Fruit fly (Drosophila melanogaster): ENCODE measurements around the gene Tsp66E.

Gene Tsp66E

dm6 chr3L:8925679-8926078, 13.4 kb downstream of the Tsp66E start (continued):
- TF ChIP-seq ind (GFP tag; optimal IDR thresholded peaks at IDR 0.05), result no peak
- TF ChIP-seq mld (GFP tag; IDR thresholded peaks at IDR 0.05; ENCODE audit: partially characterized antibody), result no peak
- TF ChIP-seq CG8290 (GFP tag; optimal IDR thresholded peaks at IDR 0.05), result peak; percentile 12
- TF ChIP-seq CG8290 (tag; optimal IDR thresholded peaks at IDR 0.05), result peak in 1 of 2 experiments; percentile 1
- TF ChIP-seq Bgb (GFP tag; IDR thresholded peaks at IDR 0.05; ENCODE audit: partially characterized antibody), result no peak
- no peak for TF ChIP-seq CG6272 (GFP tag; IDR thresholded peaks at IDR 0.05)
- no peak for TF ChIP-seq CG1792 (GFP tag; optimal IDR thresholded peaks at IDR 0.05)
- TF ChIP-seq Hsf (GFP tag; optimal IDR thresholded peaks at IDR 0.05), result no peak
- peak; percentile 63 for TF ChIP-seq odd (GFP tag; optimal IDR thresholded peaks at IDR 0.05)
- no peak for TF ChIP-seq Hey (tag; optimal IDR thresholded peaks at IDR 0.05)
- TF ChIP-seq CG17361 (GFP tag; IDR thresholded peaks at IDR 0.05), result no peak
- TF ChIP-seq CkIIα-i1 (GFP tag; IDR thresholded peaks at IDR 0.05), result no peak
- no peak for TF ChIP-seq dimm (GFP tag; IDR thresholded peaks at IDR 0.05)
- no peak for TF ChIP-seq NfI (GFP tag; optimal IDR thresholded peaks at IDR 0.05)
- peak; percentile 36 for TF ChIP-seq unpg (GFP tag; optimal IDR thresholded peaks at IDR 0.05)
- TF ChIP-seq en (GFP tag; optimal IDR thresholded peaks at IDR 0.05), result no peak
- TF ChIP-seq Hr39 (optimal IDR thresholded peaks at IDR 0.05), result no peak
- TF ChIP-seq CG5953 (GFP tag; IDR thresholded peaks at IDR 0.05), result 0 out of 2 replicates have a peak, but pooled peaks have one; percentile 25
- TF ChIP-seq twi (tag; optimal IDR thresholded peaks at IDR 0.05), result no peak
- TF ChIP-seq vfl (GFP tag; optimal IDR thresholded peaks at IDR 0.05), result no peak
- no peak for TF ChIP-seq klu (GFP tag; IDR thresholded peaks at IDR 0.05)
- TF ChIP-seq ara (GFP tag; IDR thresholded peaks at IDR 0.05), result peak; percentile 69
- TF ChIP-seq h (optimal IDR thresholded peaks at IDR 0.05), result no peak
- no peak for TF ChIP-seq CG11696 (GFP tag; IDR thresholded peaks at IDR 0.05)
- TF ChIP-seq CG43689 (GFP tag; IDR thresholded peaks at IDR 0.05), result no peak
- peak; percentile 60 for TF ChIP-seq gem (tag; optimal IDR thresholded peaks at IDR 0.05)
- no peak for TF ChIP-seq nerfin-2 (GFP tag; IDR thresholded peaks at IDR 0.05; ENCODE audit: partially characterized antibody)
- peak; percentile 20 for TF ChIP-seq CG2712 (tag; optimal IDR thresholded peaks at IDR 0.05)
- no peak for TF ChIP-seq fd102C (GFP tag; optimal IDR thresholded peaks at IDR 0.05)
- TF ChIP-seq CG9215 (GFP tag; IDR thresholded peaks at IDR 0.05), result no peak
- no peak for TF ChIP-seq NC2α (GFP tag; optimal IDR thresholded peaks at IDR 0.05)
- no peak for TF ChIP-seq wor (GFP tag; IDR thresholded peaks at IDR 0.05)
- TF ChIP-seq inv (GFP tag; IDR thresholded peaks at IDR 0.05; ENCODE audit: partially characterized antibody), result no peak
- TF ChIP-seq CG10565 (GFP tag; optimal IDR thresholded peaks at IDR 0.05), result no peak
- no peak for TF ChIP-seq Hmx (GFP tag; optimal IDR thresholded peaks at IDR 0.05)
- no peak for TF ChIP-seq CG12744 (GFP tag; optimal IDR thresholded peaks at IDR 0.05)
- TF ChIP-seq sug (tag; optimal IDR thresholded peaks at IDR 0.05), result no peak
- TF ChIP-seq CG6683 (GFP tag; optimal IDR thresholded peaks at IDR 0.05), result no peak
- TF ChIP-seq Hr78 (GFP tag; optimal IDR thresholded peaks at IDR 0.05), result no peak
- TF ChIP-seq sens-2 (GFP tag; IDR thresholded peaks at IDR 0.05), result no peak
- no peak for TF ChIP-seq CG18599 (GFP tag; optimal IDR thresholded peaks at IDR 0.05)
- TF ChIP-seq ap (GFP tag; IDR thresholded peaks at IDR 0.05), result no peak
- no peak for TF ChIP-seq dpn (GFP tag; optimal IDR thresholded peaks at IDR 0.05)
- TF ChIP-seq ems (GFP tag; optimal IDR thresholded peaks at IDR 0.05), result no peak
- no peak for TF ChIP-seq CG14050 (GFP tag; IDR thresholded peaks at IDR 0.05)
- TF ChIP-seq sim (GFP tag; IDR thresholded peaks at IDR 0.05), result no peak
- TF ChIP-seq Eip74EF (GFP tag; optimal IDR thresholded peaks at IDR 0.05), result no peak
- TF ChIP-seq nom (GFP tag; optimal IDR thresholded peaks at IDR 0.05), result no peak
- no peak for TF ChIP-seq jigr1 (GFP tag; IDR thresholded peaks at IDR 0.05)
- no peak for TF ChIP-seq sc (optimal IDR thresholded peaks at IDR 0.05)
- TF ChIP-seq sc (GFP tag; optimal IDR thresholded peaks at IDR 0.05), result peak; percentile 39
- TF ChIP-seq CG12659 (GFP tag; optimal IDR thresholded peaks at IDR 0.05), result peak; percentile 3
- TF ChIP-seq oc (tag; optimal IDR thresholded peaks at IDR 0.05), result peak; percentile 62
